Worm (Caenorhabditis elegans) whole organism, young adult: ENCODE measurements around the gene srg-38.
A peak's percentile ranks its signal among the peaks of the same experiment; 100 is the strongest.

Experiments
- B0019.2 ChIP-seq: fragments of 200-800 bp; sonication (Bioruptor generic); conservative IDR thresholded peaks from 2 replicates; pipeline ENCODE4 v1.3.6; 2022; ENCODE audit warnings: missing genetic modification reagents, missing genetic modification characterization, missing compliant biosample characterization
- B0261.1 ChIP-seq: sonication (generic microtip); optimal IDR thresholded peaks from 2 replicates; lab custom pipeline; 2016; ENCODE audit warnings: mild to moderate bottlenecking, missing genetic modification characterization, moderate library complexity, missing compliant biosample characterization
- B0336.3 ChIP-seq: fragments of 200-800 bp; sonication (Bioruptor generic); IDR thresholded peaks from 2 replicates; pipeline ENCODE4 v1.3.6; 2022; ENCODE audit warnings: missing genetic modification characterization, missing compliant biosample characterization
- F23B12.7 ChIP-seq: sonication (generic microtip); optimal IDR thresholded peaks from 2 replicates; lab custom pipeline; 2017; ENCODE audit warnings: missing genetic modification characterization, mild to moderate bottlenecking, missing compliant biosample characterization, antibody characterized with exemption, moderate library complexity; ENCODE audit not compliant: insufficient read depth
- Y53G8AR.9 ChIP-seq: fragments of 200-800 bp; sonication (Bioruptor generic); conservative IDR thresholded peaks from 2 replicates; pipeline ENCODE4 v1.3.6; 2022; ENCODE audit warnings: missing genetic modification reagents, missing genetic modification characterization, missing compliant biosample characterization
- Y79H2A.3 ChIP-seq: fragments of 200-800 bp; sonication (Bioruptor generic); conservative IDR thresholded peaks from 2 replicates; pipeline ENCODE4 v1.3.6; 2022; ENCODE audit warnings: missing genetic modification reagents, missing genetic modification characterization, missing compliant biosample characterization
- athp-1 ChIP-seq: sonication (generic microtip); optimal IDR thresholded peaks from 2 replicates; lab custom pipeline; 2017; ENCODE audit warnings: mild to moderate bottlenecking, missing genetic modification characterization, missing compliant biosample characterization
- attf-6 ChIP-seq: fragments of 200-800 bp; sonication (Bioruptor generic); IDR thresholded peaks from 2 replicates; pipeline ENCODE4 v1.3.6; 2022; ENCODE audit warnings: missing genetic modification reagents, missing genetic modification characterization, missing compliant biosample characterization
- ccch-3 ChIP-seq: fragments of 200-800 bp; sonication (Bioruptor generic); optimal IDR thresholded peaks from 2 replicates; lab custom pipeline; 2018; ENCODE audit warnings: mild to moderate bottlenecking, missing genetic modification characterization, missing compliant biosample characterization
- ceh-100 ChIP-seq: fragments of 200-800 bp; sonication (Bioruptor generic); IDR thresholded peaks from 2 replicates; pipeline ENCODE4 v1.3.6; 2022; ENCODE audit warnings: missing genetic modification reagents, missing genetic modification characterization, missing compliant biosample characterization
- ceh-40 ChIP-seq: fragments of 200-800 bp; sonication (Bioruptor generic); IDR thresholded peaks from 2 replicates; pipeline ENCODE4 v1.3.6; 2022; ENCODE audit warnings: missing genetic modification characterization, missing compliant biosample characterization
- ceh-79 ChIP-seq: sonication (generic microtip); optimal IDR thresholded peaks from 2 replicates; lab custom pipeline; 2017; ENCODE audit warnings: mild to moderate bottlenecking, missing genetic modification characterization, missing compliant biosample characterization
- ceh-91 ChIP-seq: fragments of 200-800 bp; sonication (Bioruptor generic); IDR thresholded peaks from 2 replicates; pipeline ENCODE4 v1.3.6; 2022; ENCODE audit warnings: missing genetic modification reagents, missing genetic modification characterization, missing compliant biosample characterization
- dox-1 ChIP-seq: fragments of 200-800 bp; sonication (Bioruptor generic); IDR thresholded peaks from 2 replicates; pipeline ENCODE4 v1.3.6; 2022; ENCODE audit warnings: missing genetic modification reagents, missing genetic modification characterization, missing compliant biosample characterization
- dpl-1 ChIP-seq: fragments of 150-350 bp; optimal IDR thresholded peaks from 2 replicates; lab custom pipeline; 2014; ENCODE audit warnings: missing biosample characterization, missing genetic modification reagents, missing genetic modification characterization
- egl-44 ChIP-seq: fragments of 200-800 bp; sonication (Bioruptor generic); IDR thresholded peaks from 2 replicates; pipeline ENCODE4 v1.3.6; 2022; ENCODE audit warnings: missing genetic modification reagents, missing genetic modification characterization, missing compliant biosample characterization
- egrh-3 ChIP-seq: fragments of 200-800 bp; sonication (Bioruptor generic); IDR thresholded peaks from 2 replicates; pipeline ENCODE4 v1.3.6; 2022; ENCODE audit warnings: missing genetic modification reagents, missing genetic modification characterization, missing compliant biosample characterization
- ekl-4 ChIP-seq: fragments of 200-800 bp; sonication (Bioruptor generic); IDR thresholded peaks from 2 replicates; pipeline ENCODE4 v1.3.6; 2022; ENCODE audit warnings: missing genetic modification reagents, missing genetic modification characterization, missing compliant biosample characterization
- him-1 ChIP-seq: sonication (generic microtip); optimal IDR thresholded peaks from 2 replicates; lab custom pipeline; 2016; ENCODE audit warnings: missing genotype, missing genetic modification reagents, missing genetic modification characterization, missing compliant biosample characterization
- hmg-1.2 ChIP-seq: fragments of 200-800 bp; sonication (Bioruptor generic); IDR thresholded peaks from 2 replicates; pipeline ENCODE4 v1.3.6; 2022; ENCODE audit warnings: missing genetic modification reagents, missing genetic modification characterization, missing compliant biosample characterization
- hrde-1 ChIP-seq: sonication (generic microtip); optimal IDR thresholded peaks from 2 replicates; lab custom pipeline; 2016; ENCODE audit warnings: missing genetic modification characterization, mild to moderate bottlenecking, missing compliant biosample characterization, moderate library complexity, missing genotype, missing genetic modification reagents, borderline replicate concordance
- let-607 ChIP-seq, 2 experiments: fragments of 200-800 bp in 1 of 2; sonication (Bioruptor generic) in 1 of 2; sonication (generic microtip) in 1 of 2; optimal IDR thresholded peaks; 2 replicates each; lab custom pipeline; 2016 to 2018; ENCODE audit warnings: mild to moderate bottlenecking in 2 of 2, missing compliant biosample characterization in 2 of 2, missing genetic modification characterization in 2 of 2, moderate library complexity in 2 of 2, missing genotype in 1 of 2
- lin-26 ChIP-seq: fragments of 200-800 bp; sonication (Bioruptor generic); IDR thresholded peaks from 2 replicates; pipeline ENCODE4 v1.3.6; 2022; ENCODE audit warnings: missing genetic modification reagents, missing genetic modification characterization, missing compliant biosample characterization
- lin-54 ChIP-seq: fragments of 200-800 bp; sonication (Bioruptor generic); optimal IDR thresholded peaks from 2 replicates; lab custom pipeline; 2018; ENCODE audit warnings: mild to moderate bottlenecking, missing genetic modification characterization, missing compliant biosample characterization
- lir-1 ChIP-seq: fragments of 200-800 bp; sonication (Bioruptor generic); conservative IDR thresholded peaks from 2 replicates; pipeline ENCODE4 v1.3.6; 2022; ENCODE audit warnings: missing genetic modification reagents, missing genetic modification characterization, missing compliant biosample characterization
- lsl-1 ChIP-seq: fragments of 200-800 bp; sonication (Bioruptor generic); optimal IDR thresholded peaks from 2 replicates; lab custom pipeline; 2018; ENCODE audit warnings: mild to moderate bottlenecking, missing genetic modification characterization, moderate library complexity, missing compliant biosample characterization
- lsy-27 ChIP-seq: sonication (generic microtip); optimal IDR thresholded peaks from 2 replicates; lab custom pipeline; 2017; ENCODE audit warnings: missing genetic modification characterization, mild to moderate bottlenecking, missing compliant biosample characterization, antibody characterized with exemption, missing genotype, borderline replicate concordance; ENCODE audit not compliant: insufficient read depth
- madf-10 ChIP-seq: sonication (generic microtip); optimal IDR thresholded peaks from 2 replicates; lab custom pipeline; 2016; ENCODE audit warnings: mild to moderate bottlenecking, missing genetic modification characterization, missing compliant biosample characterization
- madf-6 ChIP-seq: fragments of 200-800 bp; sonication (Bioruptor generic); IDR thresholded peaks from 2 replicates; pipeline ENCODE4 v1.3.6; 2022; ENCODE audit warnings: missing genetic modification reagents, missing genetic modification characterization, missing compliant biosample characterization
- madf-8 ChIP-seq: fragments of 200-800 bp; sonication (Bioruptor generic); conservative IDR thresholded peaks from 2 replicates; pipeline ENCODE4 v1.3.6; 2022; ENCODE audit warnings: missing genetic modification reagents, missing genetic modification characterization, missing compliant biosample characterization
- mcd-1 ChIP-seq: fragments of 200-800 bp; sonication (Bioruptor generic); IDR thresholded peaks from 2 replicates; pipeline ENCODE4 v1.3.6; 2022; ENCODE audit warnings: missing genetic modification reagents, missing genetic modification characterization, missing compliant biosample characterization
- mes-4 ChIP-seq: sonication (generic microtip); optimal IDR thresholded peaks from 2 replicates; lab custom pipeline; 2016; ENCODE audit warnings: missing genotype, missing genetic modification characterization, missing compliant biosample characterization
- mxl-1 ChIP-seq: sonication (generic microtip); optimal IDR thresholded peaks from 2 replicates; lab custom pipeline; 2016; ENCODE audit warnings: missing genetic modification characterization, missing compliant biosample characterization
- nfya-1 ChIP-seq: sonication (generic microtip); optimal IDR thresholded peaks from 2 replicates; lab custom pipeline; 2017; ENCODE audit warnings: antibody characterized with exemption, missing compliant biosample characterization, missing genetic modification characterization, borderline replicate concordance; ENCODE audit not compliant: insufficient read depth
- nfya-2 ChIP-seq: fragments of 200-800 bp; sonication (Bioruptor generic); IDR thresholded peaks from 2 replicates; pipeline ENCODE4 v1.3.6; 2022; ENCODE audit warnings: missing genetic modification reagents, missing genetic modification characterization, missing compliant biosample characterization
- nfyb-1 ChIP-seq: fragments of 200-800 bp; sonication (Bioruptor generic); IDR thresholded peaks from 2 replicates; pipeline ENCODE4 v1.3.6; 2022; ENCODE audit warnings: missing genetic modification reagents, missing genetic modification characterization, missing compliant biosample characterization
- rcor-1 ChIP-seq: fragments of 200-800 bp; sonication (Bioruptor generic); IDR thresholded peaks from 2 replicates; pipeline ENCODE4 v1.3.6; 2022; ENCODE audit warnings: missing genetic modification reagents, missing genetic modification characterization, missing compliant biosample characterization
- repo-1 ChIP-seq: sonication (generic microtip); optimal IDR thresholded peaks from 2 replicates; lab custom pipeline; 2017; ENCODE audit warnings: mild to moderate bottlenecking, missing genetic modification characterization, missing compliant biosample characterization
- sea-2 ChIP-seq: fragments of 200-800 bp; sonication (Bioruptor generic); IDR thresholded peaks from 2 replicates; pipeline ENCODE4 v1.3.6; 2022; ENCODE audit warnings: missing genetic modification characterization, missing compliant biosample characterization
- snpc-1.3 ChIP-seq: sonication (generic microtip); optimal IDR thresholded peaks from 2 replicates; lab custom pipeline; 2017; ENCODE audit warnings: missing genetic modification characterization, mild to moderate bottlenecking, missing compliant biosample characterization, antibody characterized with exemption, moderate library complexity, missing genotype, missing genetic modification reagents; ENCODE audit not compliant: insufficient read depth
- snpc-3.4 ChIP-seq: sonication (generic microtip); optimal IDR thresholded peaks from 2 replicates; lab custom pipeline; 2017; ENCODE audit warnings: missing genetic modification characterization, mild to moderate bottlenecking, missing compliant biosample characterization, antibody characterized with exemption, moderate library complexity, missing genotype, missing genetic modification reagents
- tlf-1 ChIP-seq: fragments of 200-800 bp; sonication (Bioruptor generic); optimal IDR thresholded peaks from 2 replicates; lab custom pipeline; 2018; ENCODE audit warnings: mild to moderate bottlenecking, missing genetic modification characterization, missing compliant biosample characterization
- xnd-1 ChIP-seq: sonication (generic microtip); optimal IDR thresholded peaks from 2 replicates; lab custom pipeline; 2016; ENCODE audit warnings: missing genotype, missing genetic modification reagents, missing genetic modification characterization, missing compliant biosample characterization
- ztf-18 ChIP-seq: sonication (generic microtip); optimal IDR thresholded peaks from 2 replicates; lab custom pipeline; 2016; ENCODE audit warnings: missing genotype, mild to moderate bottlenecking, missing genetic modification characterization, missing compliant biosample characterization
- ztf-22 ChIP-seq: fragments of 200-800 bp; sonication (Bioruptor generic); optimal IDR thresholded peaks from 2 replicates; lab custom pipeline; 2018; ENCODE audit warnings: mild to moderate bottlenecking, missing genetic modification characterization, moderate library complexity, missing compliant biosample characterization
- ztf-28 ChIP-seq: fragments of 200-800 bp; sonication (Bioruptor generic); IDR thresholded peaks from 2 replicates; pipeline ENCODE4 v1.3.6; 2022; ENCODE audit warnings: missing genetic modification reagents, missing genetic modification characterization, missing compliant biosample characterization

The srg-38 gene

DNA sequence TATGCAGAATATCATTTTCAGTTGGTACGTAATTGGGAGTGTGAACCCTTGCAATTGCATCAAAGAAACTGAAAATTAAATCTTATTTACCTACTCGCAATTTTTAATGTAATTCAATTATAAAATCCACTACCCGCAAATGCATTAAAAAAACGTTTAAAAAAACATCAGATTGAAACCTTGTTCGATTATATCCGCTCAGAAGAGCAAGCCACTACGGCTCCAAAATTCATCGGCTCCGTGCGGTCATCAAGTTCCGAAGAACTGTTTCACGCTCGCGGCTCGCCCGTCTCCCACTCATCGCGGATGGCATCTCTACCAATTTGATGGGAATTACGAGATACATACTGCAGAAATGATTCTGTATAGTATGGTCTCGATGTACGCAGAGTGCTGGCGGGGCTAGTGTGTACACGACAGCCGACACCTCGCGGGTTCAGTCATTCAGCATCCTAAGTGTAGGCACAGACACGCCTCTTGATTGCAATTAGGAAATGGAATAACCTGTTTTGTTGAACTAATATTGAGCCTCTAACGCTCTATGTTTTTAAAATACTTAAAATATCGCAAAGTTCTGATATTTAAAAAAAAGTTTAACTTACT lies 20.0 kb upstream of the srg-38 start (continued):
- TF ChIP-seq snpc-1.3 (tag; lab: Kevin White, UChicago) (peak; percentile 87), madf-8 (GFP tag; lab: Robert Waterston, UW) (peak; percentile 54; the same call in 1 of the 2 replicates), B0261.1 (peak; percentile 26), repo-1 (tag; lab: Kevin White, UChicago) (peak; percentile 8), egrh-3 (GFP tag; lab: Robert Waterston, UW) (0 out of 2 replicates have a peak, but pooled peaks have one; percentile 15), him-1 (tag; lab: Kevin White, UChicago) (peak; percentile 81), lsl-1 (peak; percentile 64), dox-1 (GFP tag; lab: Robert Waterston, UW) (peak; percentile 92), lin-54 (peak; percentile 56), xnd-1 (tag; lab: Kevin White, UChicago) (peak; percentile 12), hmg-1.2 (GFP tag; lab: Robert Waterston, UW) (peak; percentile 88), attf-6 (peak; percentile 90), snpc-3.4 (peak; percentile 94), rcor-1 (GFP tag; lab: Robert Waterston, UW) (peak; percentile 91), egl-44 (GFP tag; lab: Robert Waterston, UW) (0 out of 2 replicates have a peak, but pooled peaks have one; percentile 38), ceh-100 (GFP tag; lab: Robert Waterston, UW) (peak; percentile 44; the same call in 1 of the 2 replicates), mcd-1 (GFP tag; lab: Robert Waterston, UW) (peak; percentile 65), hrde-1 (tag; lab: Kevin White, UChicago) (peak; percentile 67), Y53G8AR.9 (0 out of 2 replicates have a peak, but pooled peaks have one; percentile 81)

DNA sequence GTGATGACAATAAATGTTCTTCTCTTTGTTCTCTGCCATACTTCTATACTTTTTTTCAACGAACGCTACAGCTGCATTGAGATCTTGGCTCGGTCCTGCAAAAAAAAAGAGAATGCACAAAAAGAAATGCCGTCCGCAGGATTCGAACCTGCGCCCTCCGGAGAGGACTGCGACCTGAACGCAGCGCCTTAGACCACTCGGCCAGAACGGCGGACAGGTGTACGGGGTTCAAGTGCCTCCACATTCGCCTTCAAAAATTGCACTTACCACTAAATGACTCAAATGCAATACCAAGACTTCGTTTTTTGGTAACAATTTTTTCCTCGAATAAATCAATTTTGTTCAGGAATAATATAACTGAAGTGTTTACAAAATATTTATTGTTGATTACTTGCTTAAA lies 19.2 kb upstream of the srg-38 start:
- TF ChIP-seq nfya-1 (tag; lab: Kevin White, UChicago), result no peak
- TF ChIP-seq ceh-40 (GFP tag; lab: Robert Waterston, UW), result no peak
- no peak for TF ChIP-seq Y79H2A.3 (GFP tag; lab: Robert Waterston, UW)
- no peak for TF ChIP-seq ztf-28 (GFP tag; lab: Robert Waterston, UW)
- no peak for TF ChIP-seq B0336.3 (GFP tag; lab: Robert Waterston, UW)
- TF ChIP-seq let-607 (tag; optimal IDR thresholded peaks at IDR 0.05; lab: Kevin White, UChicago), result no peak
- TF ChIP-seq ceh-79 (tag; lab: Kevin White, UChicago), result no peak
- no peak for TF ChIP-seq athp-1 (tag; lab: Kevin White, UChicago)
- TF ChIP-seq egrh-3 (GFP tag; lab: Robert Waterston, UW), result no peak; the same call in 1 of the 2 replicates
- no peak for TF ChIP-seq B0019.2 (GFP tag; lab: Robert Waterston, UW)
- no peak for TF ChIP-seq ccch-3 (GFP tag; lab: Kevin White, UChicago)
- peak; percentile 51; the same call in 1 of the 2 replicates for TF ChIP-seq nfyb-1 (GFP tag; lab: Robert Waterston, UW)
- no peak for TF ChIP-seq ekl-4 (GFP tag; lab: Robert Waterston, UW)
- TF ChIP-seq lir-1 (GFP tag; lab: Robert Waterston, UW), result no peak
- no peak for TF ChIP-seq nfya-2 (GFP tag; lab: Robert Waterston, UW)
- TF ChIP-seq egl-44 (GFP tag; lab: Robert Waterston, UW), result no peak
- no peak for TF ChIP-seq dpl-1 (GFP tag; lab: Kevin White, UChicago)
- TF ChIP-seq F23B12.7 (tag; lab: Kevin White, UChicago), result no peak
- TF ChIP-seq mxl-1 (tag; lab: Kevin White, UChicago), result no peak
- TF ChIP-seq tlf-1, result peak; percentile 4
- TF ChIP-seq ceh-91, result no peak
- peak; percentile 23; the same call in 1 of the 2 replicates for TF ChIP-seq lin-26
- TF ChIP-seq sea-2, result no peak
- no peak for TF ChIP-seq ztf-18 (tag; lab: Kevin White, UChicago)
- no peak for TF ChIP-seq madf-10 (tag; lab: Kevin White, UChicago)
- no peak for TF ChIP-seq hrde-1 (tag; lab: Kevin White, UChicago)
- TF ChIP-seq ztf-22 (GFP tag; lab: Kevin White, UChicago), result no peak
- TF ChIP-seq mes-4 (tag; lab: Kevin White, UChicago), result no peak
- peak; percentile 35 for TF ChIP-seq madf-6 (GFP tag; lab: Robert Waterston, UW)
- no peak for TF ChIP-seq lsy-27 (tag; lab: Kevin White, UChicago)
